Worm (Caenorhabditis elegans) whole organism, L4 larva: ENCODE measurements around the gene F10E7.6.

Source experiments
- ZK546.5 ChIP-seq, 2 experiments: sonication (generic microtip); optimal IDR thresholded peaks; 2 replicates each; lab custom pipeline; 2017; ENCODE audit warnings: missing biosample characterization in 2 of 2, missing genetic modification characterization in 2 of 2
- ama-1 ChIP-seq: fragments of 150-350 bp; optimal IDR thresholded peaks from 2 replicates; lab custom pipeline; 2014; ENCODE audit warnings: inconsistent platforms, mixed read lengths
- cey-2 ChIP-seq: sonication (generic microtip); optimal IDR thresholded peaks from 3 replicates; lab custom pipeline; 2017; ENCODE audit warnings: missing genetic modification characterization, mild to moderate bottlenecking, missing compliant biosample characterization, antibody characterized with exemption, borderline replicate concordance; ENCODE audit not compliant: insufficient read depth
- daf-8 ChIP-seq: fragments of 200-800 bp; sonication (Bioruptor generic); IDR thresholded peaks from 2 replicates; pipeline ENCODE4 v1.3.6; 2022; ENCODE audit warnings: missing genetic modification characterization, missing compliant biosample characterization
- fkh-10 ChIP-seq: fragments of 150-350 bp; optimal IDR thresholded peaks from 2 replicates; lab custom pipeline; 2014; ENCODE audit warnings: missing biosample characterization, missing genetic modification reagents, missing genetic modification characterization
- lin-13 ChIP-seq: fragments of 150-350 bp; optimal IDR thresholded peaks from 2 replicates; lab custom pipeline; 2014; ENCODE audit warnings: missing biosample characterization, missing genetic modification reagents, missing genetic modification characterization
- nhr-28 ChIP-seq: fragments of 150-350 bp; optimal IDR thresholded peaks from 2 replicates; lab custom pipeline; 2014; ENCODE audit warnings: missing biosample characterization, missing genetic modification characterization
- pha-4 ChIP-seq, 2 experiments: fragments of 150-350 bp in 1 of 2; fragments of 200-800 bp in 1 of 2; sonication (Bioruptor generic) in 1 of 2; IDR thresholded peaks in 1 of 2; optimal IDR thresholded peaks in 1 of 2; 2 replicates each; pipeline versions ENCODE4 v1.3.6 to Lab custom; 2014 to 2022; ENCODE audit warnings: missing genetic modification characterization in 2 of 2, missing genetic modification reagents in 2 of 2, missing biosample characterization in 1 of 2, missing compliant biosample characterization in 1 of 2
- skn-1 ChIP-seq: fragments of 150-350 bp; optimal IDR thresholded peaks from 2 replicates; lab custom pipeline; 2014; ENCODE audit warnings: missing biosample characterization, missing genetic modification characterization
- zag-1 ChIP-seq: fragments of 150-350 bp; optimal IDR thresholded peaks from 2 replicates; lab custom pipeline; 2014; ENCODE audit warnings: missing biosample characterization, missing genetic modification characterization
- zip-11 ChIP-seq: fragments of 200-800 bp; sonication (Bioruptor generic); IDR thresholded peaks from 2 replicates; pipeline ENCODE4 v1.3.6; 2022; ENCODE audit warnings: missing genetic modification characterization, missing compliant biosample characterization

ce11 chrII:7070434-7070833 is 42.4 kb upstream of the F10E7.6 start:
- TF ChIP-seq ZK546.5 (tag; optimal IDR thresholded peaks at IDR 0.05; lab: Kevin White, UChicago): no peak
- TF ChIP-seq ama-1: no peak
- TF ChIP-seq zag-1 (tag; lab: Kevin White, UChicago): no peak
- TF ChIP-seq pha-4 (GFP tag; IDR thresholded peaks at IDR 0.05; lab: Robert Waterston, UW): no peak
- TF ChIP-seq pha-4 (tag; optimal IDR thresholded peaks at IDR 0.05; lab: Kevin White, UChicago): no peak
- TF ChIP-seq zip-11 (GFP tag; lab: Robert Waterston, UW): no peak
- TF ChIP-seq fkh-10 (GFP tag; lab: Kevin White, UChicago): no peak
- TF ChIP-seq nhr-28 (tag; lab: Kevin White, UChicago): no peak
- TF ChIP-seq lin-13 (GFP tag; lab: Kevin White, UChicago): no peak
- TF ChIP-seq skn-1 (tag; lab: Kevin White, UChicago): no peak
- TF ChIP-seq cey-2 (tag; lab: Kevin White, UChicago): no peak
- TF ChIP-seq daf-8 (GFP tag; lab: Robert Waterston, UW): no peak
